Worm (Caenorhabditis elegans): ENCODE measurements around the gene fbxa-114.

- TF ChIP-seq fkh-10 (GFP tag; optimal IDR thresholded peaks at IDR 0.05) (no peak), nfya-1 (tag; optimal IDR thresholded peaks at IDR 0.05; ENCODE audit: insufficient read depth) (no peak), R02D3.7 (tag; optimal IDR thresholded peaks at IDR 0.05) (no peak), unc-62 (GFP tag; optimal IDR thresholded peaks at IDR 0.05) (no peak), ama-1 (optimal IDR thresholded peaks at IDR 0.05) (no peak), nhr-237 (tag; optimal IDR thresholded peaks at IDR 0.05) (no peak), ztf-11 (tag; optimal IDR thresholded peaks at IDR 0.05) (no peak), nhr-28 (tag; optimal IDR thresholded peaks at IDR 0.05) (no peak), snpc-4 (tag; optimal IDR thresholded peaks at IDR 0.05) (no peak), daf-12 (tag; optimal IDR thresholded peaks at IDR 0.05) (no peak), lin-39 (tag; optimal IDR thresholded peaks at IDR 0.05) (no peak), pqm-1 (tag; optimal IDR thresholded peaks at IDR 0.05) (no peak), fos-1 (tag; optimal IDR thresholded peaks at IDR 0.05) (no peak), tbx-2 (tag; optimal IDR thresholded peaks at IDR 0.05) (no peak)
Measured at ce11 chrV:20186579-20186978, 14.8 kb upstream of the fbxa-114 start, which contains the start of gene srz-16.

Data from whole organism, L3 larva.